Fruit fly (Drosophila melanogaster): Measurements from ENCODE around the gene CG9016.
A peak's percentile ranks its signal among the peaks of the same experiment; 100 is the strongest.

CG9016 gene

dm6 chr2L:5967702-5968616 lies 44.5 kb upstream of the CG9016 start, which contains the start of the genes CG13992 and Ucp4C:
CG13992 (minus strand) TSS chr2L:5967752.
Ucp4C (plus strand) TSS chr2L:5968566.
- TF ChIP-seq Ets96B (tag; optimal IDR thresholded peaks at IDR 0.05): no peak
- no peak for TF ChIP-seq CG32006 (GFP tag; optimal IDR thresholded peaks at IDR 0.05)
- no peak for TF ChIP-seq CG1621 (tag; optimal IDR thresholded peaks at IDR 0.05)
- no peak for TF ChIP-seq CG10631 (GFP tag; optimal IDR thresholded peaks at IDR 0.05)
- no peak for TF ChIP-seq fd85E (GFP tag; optimal IDR thresholded peaks at IDR 0.05)
- no peak for TF ChIP-seq CG34406 (GFP tag; optimal IDR thresholded peaks at IDR 0.05)
- TF ChIP-seq fkh (GFP tag; optimal IDR thresholded peaks at IDR 0.05): no peak
- TF ChIP-seq dsx (GFP tag; optimal IDR thresholded peaks at IDR 0.05; ENCODE audit: poor library complexity, severe bottlenecking): no peak
- TF ChIP-seq lz (GFP tag; optimal IDR thresholded peaks at IDR 0.05): no peak
- TF ChIP-seq CG8319 (GFP tag; optimal IDR thresholded peaks at IDR 0.05): no peak
- TF ChIP-seq Ets21C (GFP tag; optimal IDR thresholded peaks at IDR 0.05): no peak
- TF ChIP-seq esn (GFP tag; optimal IDR thresholded peaks at IDR 0.05): no peak
- no peak for TF ChIP-seq CG3032 (tag; optimal IDR thresholded peaks at IDR 0.05)
- no peak for TF ChIP-seq Hr4 (GFP tag; optimal IDR thresholded peaks at IDR 0.05)
- no peak for TF ChIP-seq Smox (GFP tag; optimal IDR thresholded peaks at IDR 0.05)
- TF ChIP-seq CG6854 (GFP tag; optimal IDR thresholded peaks at IDR 0.05): no peak
- TF ChIP-seq CG16779 (tag; optimal IDR thresholded peaks at IDR 0.05): no peak
- no peak for TF ChIP-seq CG6792 (GFP tag; optimal IDR thresholded peaks at IDR 0.05)
- no peak for TF ChIP-seq pdm3 (GFP tag; optimal IDR thresholded peaks at IDR 0.05)

DNA sequence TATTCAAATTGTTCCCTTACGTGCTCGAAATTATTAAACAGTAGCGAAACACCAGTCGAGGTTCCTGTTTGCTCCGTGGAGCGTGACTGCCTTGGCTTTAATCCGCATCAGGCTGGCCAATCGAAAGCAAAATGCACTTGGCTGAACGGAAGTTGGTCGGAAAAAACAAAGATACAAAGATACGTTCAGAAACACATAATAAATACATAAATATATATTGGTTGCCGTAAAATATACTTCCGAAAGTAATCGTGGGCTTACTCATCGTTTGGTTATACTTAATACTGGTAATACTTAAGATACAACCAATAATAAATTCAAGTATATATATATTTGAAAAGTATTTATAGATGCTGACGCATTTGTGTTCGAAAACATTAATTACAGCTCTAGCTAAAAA lies 41.4 kb upstream of the CG9016 start, which contains the start of gene psd:
psd (minus strand) TSS at position 101 of the 400 bp plus-strand sequence.
- no peak for TF ChIP-seq acj6 (GFP tag; optimal IDR thresholded peaks at IDR 0.05)
- no peak for TF ChIP-seq CG11902 (GFP tag; optimal IDR thresholded peaks at IDR 0.05)
- TF ChIP-seq Eip78C (GFP tag): peak; percentile 48
- no peak for TF ChIP-seq CG32006 (GFP tag; optimal IDR thresholded peaks at IDR 0.05)
- TF ChIP-seq Sox15 (GFP tag; optimal IDR thresholded peaks at IDR 0.05): no peak
- TF ChIP-seq Sox14 (GFP tag; optimal IDR thresholded peaks at IDR 0.05): no peak
- TF ChIP-seq CG1621 (tag; optimal IDR thresholded peaks at IDR 0.05): no peak

dm6 chr2L:5964211-5964610 lies 40.8 kb upstream of the CG9016 start:
- TF ChIP-seq CG31627 (GFP tag; optimal IDR thresholded peaks at IDR 0.05): no peak
- no peak for TF ChIP-seq lz (GFP tag; optimal IDR thresholded peaks at IDR 0.05)
- TF ChIP-seq CG34406 (GFP tag; optimal IDR thresholded peaks at IDR 0.05): no peak
- TF ChIP-seq cyc (GFP tag; optimal IDR thresholded peaks at IDR 0.05): no peak
- TF ChIP-seq CG16779 (tag; optimal IDR thresholded peaks at IDR 0.05): no peak
- TF ChIP-seq CG32006 (GFP tag; optimal IDR thresholded peaks at IDR 0.05): no peak
- no peak for TF ChIP-seq CG8119 (GFP tag; IDR thresholded peaks at IDR 0.05)
- no peak for TF ChIP-seq topi (GFP tag; optimal IDR thresholded peaks at IDR 0.05)
- TF ChIP-seq CG6276 (GFP tag; optimal IDR thresholded peaks at IDR 0.05): no peak

DNA sequence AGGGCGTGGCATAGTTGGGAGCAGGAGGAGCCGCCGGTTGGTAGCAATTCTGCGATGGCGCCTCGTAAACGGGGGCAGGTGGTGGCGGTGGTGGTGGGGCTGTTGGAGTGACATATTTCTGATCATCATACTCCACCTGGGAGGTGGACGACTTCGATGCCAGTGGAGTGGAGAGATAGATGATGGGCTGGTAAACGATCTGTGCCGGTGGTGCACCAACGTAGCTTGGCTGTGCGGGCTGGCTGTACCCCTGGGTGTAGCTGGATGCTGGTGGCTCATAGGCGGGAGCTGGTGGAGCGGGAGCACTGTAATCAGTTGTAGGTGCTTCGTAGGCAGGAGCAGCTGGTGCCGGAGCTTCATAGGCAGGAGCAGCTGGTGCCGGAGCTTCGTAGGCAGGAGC lies 39.8 kb upstream of the CG9016 start:
- TF ChIP-seq Eip75B (GFP tag; optimal IDR thresholded peaks at IDR 0.05): no peak
- no peak for TF ChIP-seq OdsH (GFP tag; optimal IDR thresholded peaks at IDR 0.05)
- TF ChIP-seq fd59A (GFP tag; optimal IDR thresholded peaks at IDR 0.05): no peak
- no peak for TF ChIP-seq achi (GFP tag; optimal IDR thresholded peaks at IDR 0.05)
- no peak for TF ChIP-seq CG16779 (tag; optimal IDR thresholded peaks at IDR 0.05)
- no peak for TF ChIP-seq Lpt (GFP tag; optimal IDR thresholded peaks at IDR 0.05)
- no peak for TF ChIP-seq CG7368 (GFP tag; optimal IDR thresholded peaks at IDR 0.05)
- no peak for TF ChIP-seq CG6276 (GFP tag; optimal IDR thresholded peaks at IDR 0.05)
- TF ChIP-seq Sox102F (GFP tag; optimal IDR thresholded peaks at IDR 0.05): no peak
- no peak for TF ChIP-seq CG15336 (GFP tag; IDR thresholded peaks at IDR 0.05)
- TF ChIP-seq CG11762 (GFP tag; optimal IDR thresholded peaks at IDR 0.05; ENCODE audit: insufficient read depth): no peak
- TF ChIP-seq Ets96B (tag; optimal IDR thresholded peaks at IDR 0.05): no peak
- no peak for TF ChIP-seq net (GFP tag; optimal IDR thresholded peaks at IDR 0.05)
- no peak for TF ChIP-seq Hr39 (GFP tag; optimal IDR thresholded peaks at IDR 0.05)
- no peak for TF ChIP-seq CG3919 (GFP tag; optimal IDR thresholded peaks at IDR 0.05)
- no peak for TF ChIP-seq CG8119 (GFP tag; IDR thresholded peaks at IDR 0.05)
- no peak for TF ChIP-seq CG10669 (GFP tag; optimal IDR thresholded peaks at IDR 0.05)
